Fruit fly (Drosophila melanogaster) whole organism, pupa: ENCODE data around the gene atl.

ENCODE experiments used
- CG10348 ChIP-seq: fragments of 200-800 bp; sonication (Bioruptor generic); IDR thresholded peaks from 2 replicates; pipeline ENCODE4 v1.3.6; 2022; ENCODE audit warnings: missing biosample characterization, missing genetic modification characterization
- CG14655 ChIP-seq: fragments of 200-800 bp; sonication (Bioruptor generic); optimal IDR thresholded peaks from 3 replicates; lab custom pipeline; 2017; ENCODE audit warnings: mild to moderate bottlenecking, missing biosample characterization, missing genetic modification reagents, missing genetic modification characterization
- CG15710 ChIP-seq: fragments of 200-800 bp; sonication (Bioruptor generic); optimal IDR thresholded peaks from 2 replicates; lab custom pipeline; 2018; ENCODE audit warnings: missing biosample characterization, mild to moderate bottlenecking, missing genetic modification characterization, moderate library complexity
- CG34367 ChIP-seq: fragments of 200-800 bp; sonication (Bioruptor generic); optimal IDR thresholded peaks from 2 replicates; lab custom pipeline; 2018; ENCODE audit warnings: missing biosample characterization, mild to moderate bottlenecking, missing genetic modification characterization
- CG4496 ChIP-seq: fragments of 200-800 bp; sonication (Bioruptor generic); IDR thresholded peaks from 3 replicates; pipeline ENCODE4 v1.3.6; 2022; ENCODE audit warnings: missing biosample characterization, missing genetic modification characterization
- CG8159 ChIP-seq: fragments of 200-800 bp; sonication (Bioruptor generic); optimal IDR thresholded peaks from 3 replicates; lab custom pipeline; 2018; ENCODE audit warnings: missing biosample characterization, mild to moderate bottlenecking, missing genetic modification characterization, moderate library complexity
- D1 ChIP-seq: fragments of 200-800 bp; sonication (Bioruptor generic); optimal IDR thresholded peaks from 2 replicates; lab custom pipeline; 2018; ENCODE audit warnings: missing biosample characterization, mild to moderate bottlenecking, missing genetic modification characterization, moderate library complexity
- EcR ChIP-seq: fragments of 200-800 bp; sonication (Bioruptor generic); optimal IDR thresholded peaks from 3 replicates; lab custom pipeline; 2019; ENCODE audit warnings: missing biosample characterization, missing genetic modification characterization, mild to moderate bottlenecking, moderate library complexity, missing genetic modification reagents
- Ets98B ChIP-seq: fragments of 200-800 bp; sonication (Bioruptor generic); IDR thresholded peaks from 2 replicates; pipeline ENCODE4 v1.3.6; 2022; ENCODE audit warnings: missing biosample characterization, missing genetic modification characterization
- Pif1A ChIP-seq: fragments of 200-800 bp; sonication (Bioruptor generic); optimal IDR thresholded peaks from 3 replicates; lab custom pipeline; 2016; ENCODE audit warnings: missing biosample characterization, missing genetic modification characterization
- Pif1B ChIP-seq: fragments of 200-800 bp; sonication (Bioruptor generic); optimal IDR thresholded peaks from 3 replicates; lab custom pipeline; 2016; ENCODE audit warnings: missing biosample characterization, missing genetic modification characterization
- gl ChIP-seq: fragments of 200-800 bp; sonication (Bioruptor generic); optimal IDR thresholded peaks from 2 replicates; lab custom pipeline; 2018; ENCODE audit warnings: missing biosample characterization, mild to moderate bottlenecking, missing genetic modification characterization
- rn ChIP-seq: fragments of 200-800 bp; sonication (Bioruptor generic); IDR thresholded peaks from 2 replicates; pipeline ENCODE4 v1.3.6; 2022; ENCODE audit warnings: missing biosample characterization, missing genetic modification characterization

dm6 chr3R:24667538-24668207 is 42.2 kb downstream of the atl start:
- TF ChIP-seq CG15710 (tag; lab: Kevin White, UChicago) (no peak), CG10348 (GFP tag; lab: Robert Waterston, UW) (no peak), EcR (GFP tag; lab: Kevin White, UChicago) (no peak), CG4496 (no peak), gl (no peak), rn (no peak), CG14655 (no peak), Pif1A (GFP tag; lab: Kevin White, UChicago) (no peak), Ets98B (GFP tag; lab: Robert Waterston, UW) (peak; percentile 26; the same call in 1 of the 2 replicates), CG8159 (no peak), D1 (tag; lab: Kevin White, UChicago) (no peak), CG34367 (no peak), Pif1B (GFP tag; lab: Kevin White, UChicago) (no peak)
